Fruit fly (Drosophila melanogaster) whole organism, embryonic: ENCODE data around the gene dally.

Experiments used
- CG10321 ChIP-seq: fragments of 200-800 bp; sonication (Bioruptor generic); IDR thresholded peaks from 2 replicates; pipeline ENCODE4 v1.3.6; 2022; ENCODE audit warnings: missing biosample characterization, missing genetic modification characterization
- CG10366 ChIP-seq: fragments of 200-800 bp; sonication (Bioruptor generic); IDR thresholded peaks from 2 replicates; pipeline ENCODE4 v1.3.6; 2022; ENCODE audit warnings: missing biosample characterization, missing genetic modification characterization
- CG10959 ChIP-seq: fragments of 200-800 bp; sonication (Bioruptor generic); IDR thresholded peaks from 2 replicates; pipeline ENCODE4 v1.3.6; 2022; ENCODE audit warnings: missing biosample characterization, missing genetic modification characterization
- CG13296 ChIP-seq: fragments of 200-800 bp; sonication (Bioruptor generic); optimal IDR thresholded peaks from 3 replicates; lab custom pipeline; 2018; ENCODE audit warnings: missing biosample characterization, mild to moderate bottlenecking, missing genetic modification characterization
- CG13894 ChIP-seq: fragments of 200-800 bp; sonication (Bioruptor generic); optimal IDR thresholded peaks from 3 replicates; lab custom pipeline; 2018; ENCODE audit warnings: missing biosample characterization, mild to moderate bottlenecking, missing genetic modification characterization, moderate library complexity
- CG15011 ChIP-seq: fragments of 200-800 bp; sonication (Bioruptor generic); optimal IDR thresholded peaks from 3 replicates; lab custom pipeline; 2018; ENCODE audit warnings: missing biosample characterization, mild to moderate bottlenecking, missing genetic modification characterization
- CG15479 ChIP-seq: fragments of 200-800 bp; sonication (Bioruptor generic); optimal IDR thresholded peaks from 3 replicates; lab custom pipeline; 2019; ENCODE audit warnings: missing biosample characterization, mild to moderate bottlenecking, missing genetic modification characterization, moderate library complexity
- CG15514 ChIP-seq: fragments of 200-800 bp; sonication (Bioruptor generic); optimal IDR thresholded peaks from 3 replicates; lab custom pipeline; 2017; ENCODE audit warnings: missing biosample characterization, missing genetic modification characterization, mild to moderate bottlenecking, moderate library complexity, missing genetic modification reagents
- CG16815 ChIP-seq: fragments of 200-800 bp; sonication (Bioruptor generic); optimal IDR thresholded peaks from 3 replicates; lab custom pipeline; 2017; ENCODE audit warnings: missing biosample characterization, mild to moderate bottlenecking, missing genetic modification characterization
- CG30403 ChIP-seq: fragments of 200-800 bp; sonication (Bioruptor generic); optimal IDR thresholded peaks from 3 replicates; lab custom pipeline; 2016; ENCODE audit warnings: missing biosample characterization, missing genetic modification characterization
- CG32767 ChIP-seq: fragments of 200-800 bp; sonication (Bioruptor generic); IDR thresholded peaks from 2 replicates; pipeline ENCODE4 v1.3.6; 2022; ENCODE audit warnings: missing biosample characterization, missing genetic modification characterization
- CG32772 ChIP-seq: fragments of 200-800 bp; sonication (Bioruptor generic); IDR thresholded peaks from 2 replicates; pipeline ENCODE4 v1.3.6; 2022; ENCODE audit warnings: missing biosample characterization, missing genetic modification characterization
- CG4282 ChIP-seq: fragments of 200-800 bp; sonication (Bioruptor generic); optimal IDR thresholded peaks from 2 replicates; lab custom pipeline; 2016; ENCODE audit warnings: missing biosample characterization, missing genetic modification characterization
- CG4424 ChIP-seq: fragments of 200-800 bp; sonication (Bioruptor generic); optimal IDR thresholded peaks from 3 replicates; lab custom pipeline; 2016; ENCODE audit warnings: missing biosample characterization, missing genetic modification characterization
- CG5180 ChIP-seq: fragments of 200-800 bp; sonication (Bioruptor generic); optimal IDR thresholded peaks from 3 replicates; lab custom pipeline; 2017; ENCODE audit warnings: missing biosample characterization, missing genetic modification characterization, mild to moderate bottlenecking, moderate library complexity, missing genetic modification reagents
- CG5953 ChIP-seq: fragments of 200-800 bp; sonication (Bioruptor generic); IDR thresholded peaks from 2 replicates; pipeline ENCODE4 v1.3.6; 2022; ENCODE audit warnings: missing biosample characterization, missing genetic modification characterization
- CG6683 ChIP-seq: fragments of 200-800 bp; sonication (Bioruptor generic); optimal IDR thresholded peaks from 2 replicates; lab custom pipeline; 2017; ENCODE audit warnings: missing biosample characterization, mild to moderate bottlenecking, missing genetic modification characterization, missing genetic modification reagents
- CG7745 ChIP-seq: fragments of 200-800 bp; sonication (Bioruptor generic); optimal IDR thresholded peaks from 2 replicates; lab custom pipeline; 2018; ENCODE audit warnings: missing biosample characterization, mild to moderate bottlenecking, missing genetic modification characterization, moderate library complexity
- Camta ChIP-seq: fragments of 200-800 bp; sonication (Bioruptor generic); optimal IDR thresholded peaks from 2 replicates; lab custom pipeline; 2016; ENCODE audit warnings: missing biosample characterization, missing genetic modification characterization
- CrebB ChIP-seq: fragments of 200-800 bp; sonication (Bioruptor generic); optimal IDR thresholded peaks from 3 replicates; lab custom pipeline; 2018; ENCODE audit warnings: missing biosample characterization, mild to moderate bottlenecking, missing genetic modification characterization
- Dek ChIP-seq: fragments of 200-800 bp; sonication (Bioruptor generic); optimal IDR thresholded peaks from 3 replicates; lab custom pipeline; 2019; ENCODE audit warnings: missing biosample characterization, mild to moderate bottlenecking, missing genetic modification characterization, moderate library complexity
- Drgx ChIP-seq: fragments of 200-800 bp; sonication (Bioruptor generic); IDR thresholded peaks from 2 replicates; pipeline ENCODE4 v1.3.6; 2022; ENCODE audit warnings: missing biosample characterization, missing genetic modification characterization
- Fer1 ChIP-seq: fragments of 200-800 bp; sonication (Bioruptor generic); optimal IDR thresholded peaks from 2 replicates; lab custom pipeline; 2017; ENCODE audit warnings: missing biosample characterization, mild to moderate bottlenecking, missing genetic modification characterization
- HLH3B ChIP-seq: fragments of 200-800 bp; sonication (Bioruptor generic); IDR thresholded peaks from 2 replicates; pipeline ENCODE4 v1.3.6; 2022; ENCODE audit warnings: missing biosample characterization, missing genetic modification characterization
- Hmr ChIP-seq: fragments of 200-800 bp; sonication (Bioruptor generic); optimal IDR thresholded peaks from 3 replicates; lab custom pipeline; 2017; ENCODE audit warnings: mild to moderate bottlenecking, missing biosample characterization, missing genetic modification reagents, missing genetic modification characterization
- MESR4 ChIP-seq: fragments of 200-800 bp; sonication (Bioruptor generic); optimal IDR thresholded peaks from 2 replicates; lab custom pipeline; 2018; ENCODE audit warnings: missing biosample characterization, mild to moderate bottlenecking, missing genetic modification characterization, moderate library complexity
- Myb ChIP-seq: fragments of 200-800 bp; sonication (Bioruptor generic); optimal IDR thresholded peaks from 2 replicates; lab custom pipeline; 2016; ENCODE audit warnings: missing biosample characterization, missing genetic modification characterization
- NFAT ChIP-seq: fragments of 200-800 bp; sonication (Bioruptor generic); IDR thresholded peaks from 2 replicates; pipeline ENCODE4 v1.3.6; 2022; ENCODE audit warnings: missing biosample characterization, missing genetic modification characterization
- Rfx ChIP-seq: fragments of 200-800 bp; sonication (Bioruptor generic); IDR thresholded peaks from 2 replicates; pipeline ENCODE4 v1.3.6; 2022; ENCODE audit warnings: missing biosample characterization, missing genetic modification characterization
- Usf ChIP-seq: fragments of 200-800 bp; sonication (Bioruptor generic); optimal IDR thresholded peaks from 2 replicates; lab custom pipeline; 2017; ENCODE audit warnings: missing genotype, missing biosample characterization, missing genetic modification characterization
- abd-A ChIP-seq: fragments of 200-800 bp; sonication (Bioruptor generic); optimal IDR thresholded peaks from 3 replicates; lab custom pipeline; 2019; ENCODE audit warnings: missing biosample characterization, mild to moderate bottlenecking, missing genetic modification characterization, moderate library complexity
- br ChIP-seq: fragments of >200 bp; optimal IDR thresholded peaks from 2 replicates; lab custom pipeline; 2017
- chinmo ChIP-seq: fragments of 200-800 bp; sonication (Bioruptor generic); IDR thresholded peaks from 4 replicates; pipeline ENCODE4 v1.3.6; 2022; ENCODE audit warnings: missing biosample characterization, missing genetic modification characterization; ENCODE audit not compliant: partially characterized antibody
- ci ChIP-seq: fragments of 200-800 bp; sonication (Bioruptor generic); IDR thresholded peaks from 3 replicates; pipeline ENCODE4 v1.3.6; 2022; ENCODE audit warnings: missing biosample characterization, missing genetic modification characterization
- crc ChIP-seq: fragments of 200-800 bp; sonication (Bioruptor generic); optimal IDR thresholded peaks from 2 replicates; lab custom pipeline; 2016; ENCODE audit warnings: missing biosample characterization, missing genetic modification characterization
- ems ChIP-seq: fragments of 200-800 bp; sonication (Bioruptor generic); optimal IDR thresholded peaks from 3 replicates; lab custom pipeline; 2016; ENCODE audit warnings: missing biosample characterization, missing genetic modification characterization
- hb ChIP-seq: fragments of 200-800 bp; sonication (Bioruptor generic); IDR thresholded peaks from 3 replicates; pipeline ENCODE4 v1.3.6; 2022; ENCODE audit warnings: missing biosample characterization, missing genetic modification characterization; ENCODE audit not compliant: partially characterized antibody
- inv ChIP-seq: fragments of 200-800 bp; sonication (Bioruptor generic); IDR thresholded peaks from 2 replicates; pipeline ENCODE4 v1.3.6; 2022; ENCODE audit warnings: missing biosample characterization, missing genetic modification characterization; ENCODE audit not compliant: partially characterized antibody
- mam ChIP-seq: fragments of 200-800 bp; sonication (Bioruptor generic); optimal IDR thresholded peaks from 3 replicates; lab custom pipeline; 2016; ENCODE audit warnings: missing biosample characterization, missing genetic modification characterization
- nerfin-1 ChIP-seq: fragments of 200-800 bp; sonication (Bioruptor generic); optimal IDR thresholded peaks from 3 replicates; lab custom pipeline; 2019; ENCODE audit warnings: missing biosample characterization, mild to moderate bottlenecking, missing genetic modification characterization, moderate library complexity
- nom ChIP-seq: fragments of 200-800 bp; sonication (Bioruptor generic); optimal IDR thresholded peaks from 2 replicates; lab custom pipeline; 2017; ENCODE audit warnings: missing biosample characterization, missing genetic modification characterization, mild to moderate bottlenecking, moderate library complexity, missing genetic modification reagents
- pan ChIP-seq, 4 experiments: fragments of >200 bp in 3 of 4; fragments of 200-800 bp in 1 of 4; sonication (Bioruptor generic) in 1 of 4; optimal IDR thresholded peaks in 3 of 4; IDR thresholded peaks in 1 of 4; 2 replicates each; pipeline versions ENCODE4 v1.3.6 to Lab custom; 2017 to 2022; ENCODE audit warnings: missing biosample characterization in 2 of 4, missing genetic modification characterization in 2 of 4, mixed read lengths in 1 of 4
- pros ChIP-seq: fragments of 200-800 bp; sonication (Bioruptor generic); optimal IDR thresholded peaks from 3 replicates; lab custom pipeline; 2019; ENCODE audit warnings: missing biosample characterization, mild to moderate bottlenecking, missing genetic modification characterization, moderate library complexity
- seq ChIP-seq: fragments of 200-800 bp; sonication (Bioruptor generic); IDR thresholded peaks from 2 replicates; pipeline ENCODE4 v1.3.6; 2022; ENCODE audit warnings: missing biosample characterization, missing genetic modification characterization
- sim ChIP-seq: fragments of 200-800 bp; sonication (Bioruptor generic); IDR thresholded peaks from 2 replicates; pipeline ENCODE4 v1.3.6; 2022; ENCODE audit warnings: missing biosample characterization, missing genetic modification characterization
- sisA ChIP-seq: fragments of 200-800 bp; sonication (Bioruptor generic); IDR thresholded peaks from 2 replicates; pipeline ENCODE4 v1.3.6; 2022; ENCODE audit warnings: missing biosample characterization, missing genetic modification characterization
- slou ChIP-seq: fragments of 200-800 bp; sonication (Bioruptor generic); optimal IDR thresholded peaks from 3 replicates; lab custom pipeline; 2016; ENCODE audit warnings: missing biosample characterization, missing genetic modification characterization
- sr ChIP-seq: fragments of 200-800 bp; sonication (Bioruptor generic); IDR thresholded peaks from 3 replicates; pipeline ENCODE4 v1.3.6; 2022; ENCODE audit warnings: missing biosample characterization, missing genetic modification characterization
- vfl ChIP-seq: fragments of 200-800 bp; sonication (Bioruptor generic); optimal IDR thresholded peaks from 2 replicates; lab custom pipeline; 2016; ENCODE audit warnings: missing biosample characterization, missing genetic modification characterization
- wek ChIP-seq: fragments of 200-800 bp; sonication (Bioruptor generic); optimal IDR thresholded peaks from 3 replicates; lab custom pipeline; 2018; ENCODE audit warnings: missing biosample characterization, mild to moderate bottlenecking, missing genetic modification characterization, moderate library complexity

Gene dally

DNA sequence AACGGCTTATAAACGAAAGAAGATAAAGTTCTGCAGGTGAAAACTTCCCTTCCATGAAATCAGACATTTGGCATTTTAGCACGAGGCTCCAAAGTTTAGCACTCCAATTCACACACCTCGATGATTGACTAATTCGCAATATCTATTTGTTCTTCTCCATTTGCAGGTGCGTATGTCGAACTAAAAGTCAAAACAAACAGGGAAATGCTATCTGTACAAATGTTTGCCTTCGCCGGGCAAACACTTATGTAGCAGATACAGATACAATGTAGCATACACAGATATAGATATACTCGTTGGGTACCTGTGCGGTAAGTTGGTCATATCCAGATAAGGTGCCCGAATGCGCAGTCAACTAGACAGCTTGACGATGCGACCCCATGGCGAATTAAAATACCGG lies 7.6 kb downstream of the dally start (continued):
- TF ChIP-seq inv (GFP tag; lab: Robert Waterston, UW), result no peak
- TF ChIP-seq sisA (GFP tag; lab: Robert Waterston, UW), result no peak
- no peak for TF ChIP-seq CG4282 (GFP tag; lab: Kevin White, UChicago)
- TF ChIP-seq CG32772 (GFP tag; lab: Robert Waterston, UW), result no peak
- TF ChIP-seq wek (GFP tag; lab: Kevin White, UChicago), result peak; percentile 72
- TF ChIP-seq CG16815, result no peak
- peak; percentile 2 for TF ChIP-seq CG15514 (GFP tag; lab: Kevin White, UChicago)
- TF ChIP-seq ci (GFP tag; lab: Robert Waterston, UW), result peak; percentile 73; the same call in 1 of the 3 replicates
- TF ChIP-seq Dek (tag; lab: Kevin White, UChicago), result no peak
- 0 out of 2 replicates have a peak, but pooled peaks have one; percentile 4 for TF ChIP-seq HLH3B (GFP tag; lab: Robert Waterston, UW)
- TF ChIP-seq pros (GFP tag; lab: Kevin White, UChicago), result no peak
- peak; percentile 17 for TF ChIP-seq CG5180
- no peak for TF ChIP-seq sim (GFP tag; lab: Robert Waterston, UW)
- TF ChIP-seq pan (optimal IDR thresholded peaks at IDR 0.05; lab: Kevin White, UChicago), result no peak
- no peak for TF ChIP-seq pan (GFP tag; optimal IDR thresholded peaks at IDR 0.05 in 1 of 2, IDR thresholded peaks at IDR 0.05 in 1 of 2)
- no peak for TF ChIP-seq nom (GFP tag; lab: Kevin White, UChicago)
- peak; percentile 26 for TF ChIP-seq nerfin-1
- no peak for TF ChIP-seq sr
- TF ChIP-seq CG13296 (GFP tag; lab: Kevin White, UChicago), result no peak
- TF ChIP-seq br (lab: Kevin White, UChicago), result no peak
- no peak for TF ChIP-seq CG32767 (GFP tag; lab: Robert Waterston, UW)
- no peak for TF ChIP-seq CG6683 (GFP tag; lab: Kevin White, UChicago)
- TF ChIP-seq CG10366 (GFP tag; lab: Robert Waterston, UW), result no peak; the same call in 1 of the 2 replicates
- no peak for TF ChIP-seq CrebB (tag; lab: Kevin White, UChicago)
- TF ChIP-seq CG15479 (GFP tag; lab: Kevin White, UChicago), result peak; percentile 68
- peak; percentile 38 for TF ChIP-seq Camta (GFP tag; lab: Kevin White, UChicago)
- TF ChIP-seq CG13894 (tag; lab: Kevin White, UChicago), result no peak
- TF ChIP-seq chinmo (GFP tag; lab: Robert Waterston, UW), result no peak
- no peak for TF ChIP-seq CG30403
- no peak; the same call in 1 of the 2 replicates for TF ChIP-seq Drgx (GFP tag; lab: Robert Waterston, UW)
- no peak for TF ChIP-seq CG7745
- TF ChIP-seq CG10959, result no peak
- peak; percentile 36 for TF ChIP-seq CG15011 (GFP tag; lab: Kevin White, UChicago)
- TF ChIP-seq CG5953, result 0 out of 2 replicates have a peak, but pooled peaks have one; percentile 8
- no peak for TF ChIP-seq CG4424 (GFP tag; lab: Kevin White, UChicago)
- TF ChIP-seq abd-A (tag; lab: Kevin White, UChicago), result no peak
- TF ChIP-seq MESR4 (GFP tag; lab: Kevin White, UChicago), result no peak
- peak; percentile 1 for TF ChIP-seq crc
- TF ChIP-seq mam (GFP tag; lab: Kevin White, UChicago), result no peak
- TF ChIP-seq NFAT (GFP tag; lab: Robert Waterston, UW), result 0 out of 2 replicates have a peak, but pooled peaks have one; percentile 17
- no peak for TF ChIP-seq Myb (GFP tag; lab: Kevin White, UChicago)
- no peak for TF ChIP-seq hb (GFP tag; lab: Robert Waterston, UW)
- TF ChIP-seq Fer1 (GFP tag; lab: Kevin White, UChicago), result peak; percentile 20
- no peak for TF ChIP-seq seq (GFP tag; lab: Robert Waterston, UW)
- no peak for TF ChIP-seq slou
- no peak for TF ChIP-seq ems (GFP tag; lab: Kevin White, UChicago)
- TF ChIP-seq Usf, result no peak
- TF ChIP-seq Hmr (GFP tag; lab: Kevin White, UChicago), result peak; percentile 46
- no peak for TF ChIP-seq vfl (GFP tag; lab: Kevin White, UChicago)
- TF ChIP-seq Rfx, result no peak
- no peak for TF ChIP-seq CG10321 (GFP tag; lab: Robert Waterston, UW)
